Fruit fly (Drosophila melanogaster) whole organism, embryonic: ENCODE data around the gene CG3634.

Experiments
- Lim3 ChIP-seq: fragments of 200-800 bp; sonication (Bioruptor generic); IDR thresholded peaks from 2 replicates; pipeline ENCODE4 v1.3.6; 2022; ENCODE audit warnings: missing biosample characterization, missing genetic modification characterization
- kah ChIP-seq: fragments of 200-800 bp; sonication (Bioruptor generic); optimal IDR thresholded peaks from 2 replicates; lab custom pipeline; 2018; ENCODE audit warnings: missing biosample characterization, mild to moderate bottlenecking, missing genetic modification characterization

- no peak for TF ChIP-seq kah (GFP tag; lab: Kevin White, UChicago)
- no peak for TF ChIP-seq Lim3 (GFP tag; lab: Robert Waterston, UW)
Observed at dm6 chr3L:20778224-20779063, 30.6 kb downstream of the CG3634 start, which contains the start of the genes Pex16 and Pex14.
